Worm (Caenorhabditis elegans) whole organism, mixed stage, embryonic: Measurements from ENCODE around the gene W01A11.1.

ENCODE experiments used
- M03D4.4 ChIP-seq: sonication (generic microtip); optimal IDR thresholded peaks from 2 replicates; lab custom pipeline; 2017; ENCODE audit warnings: mild to moderate bottlenecking, missing genetic modification characterization, missing compliant biosample characterization
- bed-3 ChIP-seq: fragments of 200-800 bp; sonication (Bioruptor generic); optimal IDR thresholded peaks from 3 replicates; lab custom pipeline; 2018; ENCODE audit warnings: mild to moderate bottlenecking, missing genetic modification characterization, moderate library complexity, missing compliant biosample characterization
- ceh-43 ChIP-seq: fragments of 200-800 bp; sonication (Bioruptor generic); optimal IDR thresholded peaks from 2 replicates; lab custom pipeline; 2018; ENCODE audit warnings: mild to moderate bottlenecking, missing genetic modification characterization, moderate library complexity, missing compliant biosample characterization
- ceh-83 ChIP-seq: fragments of 200-800 bp; sonication (Bioruptor generic); optimal IDR thresholded peaks from 2 replicates; lab custom pipeline; 2018; ENCODE audit warnings: mild to moderate bottlenecking, missing genetic modification characterization, missing compliant biosample characterization
- ces-1 ChIP-seq: fragments of 150-350 bp; optimal IDR thresholded peaks from 2 replicates; lab custom pipeline; 2014; ENCODE audit warnings: missing biosample characterization, missing genetic modification reagents, missing genetic modification characterization
- cnd-1 ChIP-seq: fragments of 200-800 bp; sonication (Bioruptor generic); optimal IDR thresholded peaks from 2 replicates; lab custom pipeline; 2018; ENCODE audit warnings: mild to moderate bottlenecking, missing genetic modification characterization, missing compliant biosample characterization
- drap-1 ChIP-seq: fragments of 200-800 bp; sonication (Bioruptor generic); optimal IDR thresholded peaks from 3 replicates; lab custom pipeline; 2018; ENCODE audit warnings: mild to moderate bottlenecking, missing genetic modification characterization, missing compliant biosample characterization
- elt-1 ChIP-seq: sonication (generic microtip); optimal IDR thresholded peaks from 2 replicates; lab custom pipeline; 2017; ENCODE audit warnings: missing genetic modification characterization, mild to moderate bottlenecking, missing compliant biosample characterization, antibody characterized with exemption, moderate library complexity, borderline replicate concordance; ENCODE audit not compliant: insufficient read depth
- elt-3 ChIP-seq: fragments of 150-350 bp; optimal IDR thresholded peaks from 2 replicates; lab custom pipeline; 2014; ENCODE audit warnings: missing biosample characterization, missing genetic modification characterization
- flh-1 ChIP-seq: fragments of 200-800 bp; sonication (Bioruptor generic); optimal IDR thresholded peaks from 2 replicates; lab custom pipeline; 2018; ENCODE audit warnings: mild to moderate bottlenecking, missing genetic modification characterization, moderate library complexity, missing compliant biosample characterization
- ham-2 ChIP-seq: fragments of 200-800 bp; sonication (Bioruptor generic); optimal IDR thresholded peaks from 2 replicates; lab custom pipeline; 2018; ENCODE audit warnings: mild to moderate bottlenecking, missing genetic modification characterization, missing compliant biosample characterization
- hlh-1 ChIP-seq: fragments of 150-350 bp; optimal IDR thresholded peaks from 2 replicates; lab custom pipeline; 2014; ENCODE audit warnings: missing biosample characterization, missing genetic modification reagents, missing genetic modification characterization
- lin-13 ChIP-seq: fragments of 150-350 bp; optimal IDR thresholded peaks from 2 replicates; lab custom pipeline; 2014; ENCODE audit warnings: missing biosample characterization, missing genetic modification characterization
- lin-32 ChIP-seq: fragments of 200-800 bp; sonication (Bioruptor generic); optimal IDR thresholded peaks from 2 replicates; lab custom pipeline; 2018; ENCODE audit warnings: mild to moderate bottlenecking, missing genetic modification characterization, missing compliant biosample characterization
- lsy-2 ChIP-seq: fragments of 150-350 bp; optimal IDR thresholded peaks from 2 replicates; lab custom pipeline; 2014; ENCODE audit warnings: missing biosample characterization, missing genetic modification characterization
- mab-5 ChIP-seq: fragments of 150-350 bp; optimal IDR thresholded peaks from 2 replicates; lab custom pipeline; 2014; ENCODE audit warnings: missing biosample characterization, missing genetic modification characterization
- mep-1 ChIP-seq: fragments of 150-350 bp; optimal IDR thresholded peaks from 2 replicates; lab custom pipeline; 2017; ENCODE audit warnings: missing biosample characterization, missing genetic modification reagents, missing genetic modification characterization, inconsistent platforms
- mls-2 ChIP-seq: sonication (generic microtip); optimal IDR thresholded peaks from 2 replicates; lab custom pipeline; 2016; ENCODE audit warnings: mild to moderate bottlenecking, missing genetic modification characterization, moderate library complexity, missing compliant biosample characterization
- nhr-12 ChIP-seq: fragments of 150-350 bp; optimal IDR thresholded peaks from 2 replicates; lab custom pipeline; 2014; ENCODE audit warnings: missing biosample characterization, missing genetic modification characterization
- nhr-2 ChIP-seq: fragments of 150-350 bp; optimal IDR thresholded peaks from 2 replicates; lab custom pipeline; 2014; ENCODE audit warnings: missing biosample characterization, missing genetic modification characterization
- nhr-237 ChIP-seq: fragments of 150-350 bp; optimal IDR thresholded peaks from 2 replicates; lab custom pipeline; 2014; ENCODE audit warnings: missing biosample characterization, missing genetic modification characterization
- nhr-28 ChIP-seq: fragments of 150-350 bp; optimal IDR thresholded peaks from 2 replicates; lab custom pipeline; 2014; ENCODE audit warnings: missing biosample characterization, missing genetic modification characterization
- nhr-76 ChIP-seq: sonication (generic microtip); optimal IDR thresholded peaks from 2 replicates; lab custom pipeline; 2017; ENCODE audit warnings: missing biosample characterization, missing genetic modification characterization
- sem-2 ChIP-seq: fragments of 200-800 bp; sonication (Bioruptor generic); optimal IDR thresholded peaks from 2 replicates; lab custom pipeline; 2018; ENCODE audit warnings: mild to moderate bottlenecking, missing genetic modification characterization, missing compliant biosample characterization
- snpc-4 ChIP-seq: fragments of 150-350 bp; optimal IDR thresholded peaks from 2 replicates; lab custom pipeline; 2014; ENCODE audit warnings: missing biosample characterization, missing genetic modification characterization
- sptf-1 ChIP-seq: sonication (generic microtip); optimal IDR thresholded peaks from 2 replicates; lab custom pipeline; 2017; ENCODE audit warnings: mild to moderate bottlenecking, missing genetic modification characterization, moderate library complexity, missing compliant biosample characterization
- tbx-8 ChIP-seq: fragments of 200-800 bp; sonication (Bioruptor generic); optimal IDR thresholded peaks from 2 replicates; lab custom pipeline; 2018; ENCODE audit warnings: mild to moderate bottlenecking, missing genetic modification characterization, moderate library complexity, missing compliant biosample characterization
- unc-120 ChIP-seq: sonication (generic microtip); optimal IDR thresholded peaks from 2 replicates; lab custom pipeline; 2017; ENCODE audit warnings: missing genetic modification characterization, missing compliant biosample characterization; ENCODE audit not compliant: poor library complexity, severe bottlenecking
- unc-39 ChIP-seq: fragments of 150-350 bp; optimal IDR thresholded peaks from 2 replicates; lab custom pipeline; 2014; ENCODE audit warnings: missing biosample characterization, missing genetic modification characterization
- unc-62 ChIP-seq: fragments of 150-350 bp; optimal IDR thresholded peaks from 2 replicates; lab custom pipeline; 2014; ENCODE audit warnings: missing biosample characterization, missing genetic modification reagents, missing genetic modification characterization
- zip-8 ChIP-seq: fragments of 150-350 bp; optimal IDR thresholded peaks from 2 replicates; lab custom pipeline; 2014; ENCODE audit warnings: missing biosample characterization, missing genetic modification characterization
- ztf-11 ChIP-seq: fragments of 150-350 bp; optimal IDR thresholded peaks from 2 replicates; lab custom pipeline; 2014; ENCODE audit warnings: missing biosample characterization, missing genetic modification characterization

W01A11.1 gene

DNA sequence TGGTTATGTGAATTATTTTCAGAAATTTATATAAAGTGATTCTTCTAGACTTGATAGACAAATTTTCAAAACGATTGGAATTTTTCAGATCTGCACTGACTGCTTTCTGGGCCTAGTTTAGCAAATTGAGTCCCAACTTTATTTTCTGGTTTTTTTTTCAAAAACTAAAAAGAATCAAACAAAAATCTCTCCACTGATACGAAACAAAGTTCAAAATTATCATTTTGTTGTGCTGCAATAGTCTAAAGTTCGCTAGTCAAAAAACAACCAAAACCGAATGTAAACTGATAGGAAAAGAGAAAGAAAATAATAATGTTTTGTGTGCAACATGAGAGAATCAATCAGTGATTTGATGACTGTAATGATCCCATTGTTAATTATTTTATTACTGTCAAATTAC is 50.8 kb downstream of the W01A11.1 start, which contains the start of gene lipl-4:
Gene lipl-4, plus strand, starts transcription at position 301 of the 400 bp plus-strand sequence.
- no peak for TF ChIP-seq tbx-8 (GFP tag; lab: Kevin White, UChicago)
- no peak for TF ChIP-seq snpc-4
- no peak for TF ChIP-seq unc-62 (GFP tag; lab: Kevin White, UChicago)
- TF ChIP-seq cnd-1: no peak
- TF ChIP-seq ceh-43 (GFP tag; lab: Kevin White, UChicago): no peak
- TF ChIP-seq bed-3 (GFP tag; lab: Kevin White, UChicago): no peak
- TF ChIP-seq nhr-76 (tag; lab: Kevin White, UChicago): no peak
- no peak for TF ChIP-seq zip-8 (tag; lab: Kevin White, UChicago)
- no peak for TF ChIP-seq unc-39 (tag; lab: Kevin White, UChicago)
- TF ChIP-seq ztf-11 (tag; lab: Kevin White, UChicago): no peak
- no peak for TF ChIP-seq ceh-83 (GFP tag; lab: Kevin White, UChicago)
- TF ChIP-seq hlh-1 (tag; lab: Kevin White, UChicago): no peak

DNA sequence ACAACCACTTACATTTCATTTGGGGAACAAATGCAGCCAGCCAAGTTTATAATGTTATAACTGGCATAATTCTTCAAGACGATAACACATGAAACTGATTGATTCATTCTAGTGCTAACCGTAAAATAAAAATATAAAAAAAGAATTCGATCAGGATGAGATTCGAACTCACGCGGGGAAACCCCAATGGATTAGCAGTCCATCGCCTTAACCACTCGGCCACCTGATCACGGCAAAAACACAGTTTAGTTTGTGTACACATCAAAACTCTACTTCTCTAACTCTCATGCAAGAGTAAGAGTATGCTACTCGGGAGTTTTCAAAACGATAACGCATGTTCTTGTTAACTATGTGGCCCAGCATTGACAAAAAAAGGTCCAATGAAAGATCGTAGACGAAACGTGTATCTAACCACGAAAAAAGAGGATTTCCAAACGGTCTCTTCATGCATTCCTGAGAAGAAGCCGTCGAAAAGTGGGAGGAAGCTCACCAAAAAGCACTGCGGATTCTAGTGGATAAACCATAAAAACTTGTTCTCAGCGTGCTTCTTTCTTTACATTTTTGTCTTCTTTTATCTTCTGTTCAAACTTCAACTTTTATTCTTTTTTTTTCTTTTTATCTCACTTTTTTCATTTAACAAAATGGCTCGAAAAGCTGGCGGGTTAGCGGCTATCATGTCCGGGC is 52.8 kb downstream of the W01A11.1 start, which contains the start of gene twk-10:
Gene twk-10, plus strand, starts transcription at position 634 of the 684 bp plus-strand sequence.
- TF ChIP-seq M03D4.4 (tag; lab: Kevin White, UChicago): peak; percentile 17
- no peak for TF ChIP-seq mep-1
- TF ChIP-seq ztf-11 (tag; lab: Kevin White, UChicago): no peak
- TF ChIP-seq sptf-1 (tag; lab: Kevin White, UChicago): no peak
- TF ChIP-seq unc-62 (GFP tag; lab: Kevin White, UChicago): no peak
- no peak for TF ChIP-seq zip-8 (tag; lab: Kevin White, UChicago)
- no peak for TF ChIP-seq flh-1 (GFP tag; lab: Kevin White, UChicago)
- no peak for TF ChIP-seq unc-120 (tag; lab: Kevin White, UChicago)
- TF ChIP-seq mls-2 (tag; lab: Kevin White, UChicago): no peak
- TF ChIP-seq unc-39 (tag; lab: Kevin White, UChicago): no peak
- TF ChIP-seq ces-1 (GFP tag; lab: Kevin White, UChicago): no peak
- TF ChIP-seq lsy-2 (tag; lab: Kevin White, UChicago): no peak
- TF ChIP-seq nhr-12 (tag; lab: Kevin White, UChicago): no peak
- TF ChIP-seq bed-3 (GFP tag; lab: Kevin White, UChicago): no peak
- peak; percentile 48 for TF ChIP-seq ceh-83 (GFP tag; lab: Kevin White, UChicago)
- no peak for TF ChIP-seq lin-13
- TF ChIP-seq snpc-4: no peak
- no peak for TF ChIP-seq ham-2 (GFP tag; lab: Kevin White, UChicago)
- no peak for TF ChIP-seq nhr-2 (tag; lab: Kevin White, UChicago)
- TF ChIP-seq hlh-1 (tag; lab: Kevin White, UChicago): no peak
- TF ChIP-seq nhr-28 (tag; lab: Kevin White, UChicago): no peak
- TF ChIP-seq ceh-43 (GFP tag; lab: Kevin White, UChicago): no peak
- TF ChIP-seq elt-3: no peak
- TF ChIP-seq nhr-237 (tag; lab: Kevin White, UChicago): no peak
- TF ChIP-seq sem-2 (GFP tag; lab: Kevin White, UChicago): peak; percentile 19
- no peak for TF ChIP-seq elt-1
- TF ChIP-seq cnd-1: peak; percentile 35
- no peak for TF ChIP-seq drap-1
- no peak for TF ChIP-seq nhr-76 (tag; lab: Kevin White, UChicago)
- TF ChIP-seq mab-5 (tag; lab: Kevin White, UChicago): no peak
- TF ChIP-seq lin-32 (GFP tag; lab: Kevin White, UChicago): no peak
- no peak for TF ChIP-seq tbx-8 (GFP tag; lab: Kevin White, UChicago)
